Fruit fly (Drosophila melanogaster) Kc167 (cell line): ENCODE results near the gene TfIIEbeta.
A peak's percentile ranks its signal among the peaks of the same experiment; 100 is the strongest.

ENCODE experiments used
- Myc ChIP-seq: fragments of >200 bp; optimal IDR thresholded peaks from 2 replicates; lab custom pipeline; 2017; ENCODE audit warnings: missing external identifiers
- Sin3A ChIP-seq: fragments of >200 bp; optimal IDR thresholded peaks from 2 replicates; lab custom pipeline; 2018; ENCODE audit warnings: missing external identifiers
- h ChIP-seq: fragments of >200 bp; optimal IDR thresholded peaks from 3 replicates; lab custom pipeline; 2018; ENCODE audit warnings: missing external identifiers
- insv ChIP-seq: fragments of >200 bp; optimal IDR thresholded peaks from 3 replicates; lab custom pipeline; 2018; ENCODE audit warnings: missing external identifiers
- psq ChIP-seq: fragments of >200 bp; optimal IDR thresholded peaks from 2 replicates; lab custom pipeline; 2017; ENCODE audit warnings: missing external identifiers
- ttk ChIP-seq: sonication (Bioruptor generic); optimal IDR thresholded peaks from 2 replicates; lab custom pipeline; 2017; ENCODE audit warnings: missing external identifiers

Gene TfIIEbeta

DNA sequence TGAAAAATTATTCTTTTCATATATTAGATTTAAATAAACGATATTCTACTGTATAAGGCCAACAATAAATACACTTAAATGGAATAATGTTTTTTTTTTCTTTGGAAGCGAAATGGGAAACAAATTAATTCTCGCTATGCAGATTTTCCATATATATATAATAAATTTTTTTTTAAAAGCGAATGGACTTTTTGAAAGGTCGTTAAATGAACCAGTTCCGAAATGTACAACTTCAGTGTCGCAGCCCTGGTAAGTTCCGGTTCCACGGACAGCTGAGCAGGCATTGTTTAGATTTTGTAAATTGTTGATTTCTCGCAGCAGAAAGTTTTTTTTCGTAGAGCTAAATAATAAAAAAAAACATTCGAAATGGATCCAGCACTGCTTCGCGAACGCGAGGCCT is at the start of gene TfIIEbeta:
Gene TfIIEbeta (plus strand): TSS at position 255 of the 400 bp plus-strand sequence.
- TF ChIP-seq insv (lab: Kevin White, UChicago) (no peak), ttk (lab: Kevin White, UChicago) (no peak), psq (lab: Kevin White, UChicago) (no peak), h (lab: Kevin White, UChicago) (no peak)

DNA sequence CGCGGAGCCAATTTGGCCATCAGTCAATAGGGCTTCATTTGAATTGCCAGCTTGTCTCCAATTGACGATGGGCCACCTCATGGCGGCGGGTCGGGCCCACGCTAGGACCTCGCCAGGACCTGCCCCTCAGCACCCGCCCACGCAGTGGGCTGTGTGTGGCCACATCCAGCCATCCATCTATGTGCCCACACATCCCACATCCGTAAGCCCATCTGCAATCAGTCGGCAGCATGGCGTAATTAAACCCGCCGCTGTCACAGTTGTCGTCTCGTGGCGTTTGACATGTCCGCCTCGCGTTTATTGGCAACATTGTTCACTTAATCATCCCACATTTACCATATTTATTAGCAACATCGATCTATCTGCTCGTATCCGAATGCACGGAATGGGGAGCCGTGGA is 48.6 kb upstream of the TfIIEbeta start:
- TF ChIP-seq Sin3A (lab: Kevin White, UChicago) (no peak), h (lab: Kevin White, UChicago) (no peak), ttk (lab: Kevin White, UChicago) (no peak)

DNA sequence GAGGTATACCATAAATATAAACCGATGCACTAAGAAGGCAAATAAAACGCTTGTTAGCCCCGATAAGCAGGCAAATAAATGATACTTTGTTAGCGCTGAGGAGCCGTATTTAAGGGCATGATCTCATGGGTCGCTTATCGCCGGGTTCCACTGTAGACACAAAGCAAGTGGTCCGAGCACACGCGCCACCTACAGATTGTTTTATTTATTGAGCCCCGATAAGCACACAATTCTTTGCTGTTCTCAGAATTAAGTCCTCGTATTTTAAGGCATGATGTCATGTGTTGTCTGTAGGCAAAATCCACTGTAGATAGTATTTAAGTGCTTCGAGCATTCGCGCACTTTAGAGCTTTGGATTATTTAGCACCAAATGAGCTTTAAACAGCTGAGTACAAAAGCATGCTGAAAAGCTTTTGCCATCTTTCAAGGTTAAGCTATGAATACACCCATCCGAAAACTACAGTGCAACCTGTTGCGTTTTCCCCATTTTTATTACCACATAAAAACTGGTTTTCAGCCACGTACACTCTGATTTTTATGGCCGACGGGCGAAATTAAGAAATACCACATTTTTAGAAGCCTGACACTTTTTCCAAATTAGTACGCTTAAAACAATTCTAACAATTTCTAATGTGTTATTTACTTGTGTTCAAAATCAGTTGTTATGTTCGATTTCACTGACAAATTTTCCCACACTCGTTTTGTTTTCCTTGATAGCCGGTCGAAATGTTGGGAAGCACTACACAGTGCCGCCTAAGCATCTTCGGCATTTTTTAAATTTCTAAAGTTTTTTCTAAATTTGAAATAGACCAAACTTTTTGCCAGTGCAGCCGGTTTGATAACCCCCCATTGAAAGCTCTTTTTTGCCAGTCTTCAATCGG is 47.2 kb upstream of the TfIIEbeta start, which contains the start of gene Sqor:
Gene Sqor (plus strand): TSS at position 732 of the 881 bp plus-strand sequence.
- TF ChIP-seq ttk (lab: Kevin White, UChicago) (no peak), Myc (lab: Kevin White, UChicago) (no peak), Sin3A (lab: Kevin White, UChicago) (no peak)

DNA sequence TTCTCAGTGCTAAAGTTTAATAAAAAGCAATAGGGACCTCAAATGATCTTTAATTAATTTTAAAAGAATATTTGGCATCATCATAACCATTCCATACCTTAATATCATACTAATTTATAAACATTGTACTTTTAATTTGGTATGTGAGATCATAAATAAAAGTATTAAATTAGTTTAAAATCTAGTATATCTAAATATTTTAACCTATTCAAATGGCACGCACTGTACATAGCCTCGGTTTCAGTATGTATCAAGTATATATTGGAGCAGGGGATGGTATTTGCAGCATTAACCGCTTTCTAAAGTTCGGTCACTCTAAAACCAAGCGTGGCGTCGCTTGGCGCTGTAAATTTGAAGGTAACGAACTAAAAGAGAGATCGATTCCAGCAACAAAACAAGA is 44.4 kb upstream of the TfIIEbeta start, which contains the start of gene pav:
Gene pav (plus strand): TSS at position 307 of the 400 bp plus-strand sequence.
- TF ChIP-seq insv (lab: Kevin White, UChicago) (no peak), psq (lab: Kevin White, UChicago) (no peak), Sin3A (lab: Kevin White, UChicago) (no peak), h (lab: Kevin White, UChicago) (no peak), ttk (lab: Kevin White, UChicago) (no peak), Myc (lab: Kevin White, UChicago) (no peak)

DNA sequence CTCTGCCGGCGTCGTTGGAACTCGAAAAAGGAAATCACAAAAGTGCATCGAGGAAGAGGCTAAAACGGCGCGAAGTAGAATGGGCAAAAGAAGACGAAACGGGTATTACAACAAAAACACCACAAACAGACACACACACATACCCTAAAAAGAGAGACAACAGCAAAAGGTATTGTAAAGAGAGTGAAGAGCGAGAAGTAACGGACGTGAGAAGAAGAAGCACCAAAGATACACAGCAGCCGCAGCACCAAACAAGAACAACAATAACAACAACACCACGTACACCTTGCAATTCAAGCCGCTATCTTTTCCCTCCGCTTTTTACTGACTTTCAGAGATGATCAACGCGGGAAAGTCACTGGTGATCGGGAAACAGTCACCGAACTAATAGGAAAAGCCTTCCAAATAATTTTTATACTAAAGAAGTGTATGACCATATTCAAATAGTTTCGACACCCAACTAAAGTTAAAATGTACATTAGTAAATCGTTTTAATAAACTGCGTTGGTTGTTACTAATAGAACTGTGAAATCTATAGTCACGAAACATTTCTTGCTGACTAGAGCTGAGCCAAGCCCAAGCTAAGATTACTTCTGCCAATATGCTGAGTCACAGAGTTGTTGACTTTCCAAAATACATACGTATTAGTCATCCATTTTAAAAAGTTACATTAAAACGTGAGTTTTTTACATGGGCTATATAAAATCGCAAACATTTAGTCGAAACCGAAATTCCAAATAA is 34.5 kb upstream of the TfIIEbeta start:
- no peak for TF ChIP-seq h (lab: Kevin White, UChicago)
- TF ChIP-seq ttk (lab: Kevin White, UChicago) = no peak
- TF ChIP-seq Sin3A (lab: Kevin White, UChicago) = no peak
- no peak for TF ChIP-seq insv (lab: Kevin White, UChicago)
- no peak for TF ChIP-seq Myc (lab: Kevin White, UChicago)
- no peak for TF ChIP-seq psq (lab: Kevin White, UChicago)

DNA sequence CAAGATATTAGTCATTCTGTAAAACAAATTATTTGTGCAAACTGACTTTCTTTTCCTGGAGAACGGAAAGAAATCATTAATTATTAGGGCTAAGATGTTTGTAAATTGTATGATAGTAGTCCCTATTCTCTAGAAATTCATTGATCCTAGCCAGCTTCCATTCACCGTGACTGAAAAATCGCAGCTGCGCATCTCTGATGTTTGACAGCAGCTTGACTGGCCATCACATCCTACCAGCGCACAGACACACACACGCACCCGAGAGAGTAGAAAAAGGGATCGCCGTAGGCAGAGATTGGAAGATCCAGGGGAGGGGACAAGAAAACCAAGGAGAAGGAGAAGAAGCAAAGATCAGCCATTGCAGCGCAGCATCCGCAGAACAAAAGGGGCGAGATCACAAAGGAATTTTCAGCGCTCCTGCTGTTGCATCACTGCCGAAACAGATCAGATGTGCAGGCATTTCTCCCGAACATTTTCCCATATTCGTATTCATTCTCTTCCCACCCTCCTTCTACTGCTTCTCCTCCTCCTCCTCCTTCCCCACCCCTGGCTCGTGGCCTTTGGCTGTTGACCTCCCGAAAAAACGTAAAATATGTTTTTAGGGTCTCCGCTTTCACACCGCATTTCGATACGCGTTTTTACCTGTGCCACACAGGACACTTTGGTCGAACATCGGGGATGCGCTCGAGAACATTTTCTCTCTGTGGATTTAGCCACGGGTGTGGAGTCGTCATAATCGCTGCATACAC is 33.8 kb upstream of the TfIIEbeta start:
- TF ChIP-seq Myc (lab: Kevin White, UChicago) (no peak), Sin3A (lab: Kevin White, UChicago) (no peak), insv (lab: Kevin White, UChicago) (no peak), ttk (lab: Kevin White, UChicago) (no peak)

DNA sequence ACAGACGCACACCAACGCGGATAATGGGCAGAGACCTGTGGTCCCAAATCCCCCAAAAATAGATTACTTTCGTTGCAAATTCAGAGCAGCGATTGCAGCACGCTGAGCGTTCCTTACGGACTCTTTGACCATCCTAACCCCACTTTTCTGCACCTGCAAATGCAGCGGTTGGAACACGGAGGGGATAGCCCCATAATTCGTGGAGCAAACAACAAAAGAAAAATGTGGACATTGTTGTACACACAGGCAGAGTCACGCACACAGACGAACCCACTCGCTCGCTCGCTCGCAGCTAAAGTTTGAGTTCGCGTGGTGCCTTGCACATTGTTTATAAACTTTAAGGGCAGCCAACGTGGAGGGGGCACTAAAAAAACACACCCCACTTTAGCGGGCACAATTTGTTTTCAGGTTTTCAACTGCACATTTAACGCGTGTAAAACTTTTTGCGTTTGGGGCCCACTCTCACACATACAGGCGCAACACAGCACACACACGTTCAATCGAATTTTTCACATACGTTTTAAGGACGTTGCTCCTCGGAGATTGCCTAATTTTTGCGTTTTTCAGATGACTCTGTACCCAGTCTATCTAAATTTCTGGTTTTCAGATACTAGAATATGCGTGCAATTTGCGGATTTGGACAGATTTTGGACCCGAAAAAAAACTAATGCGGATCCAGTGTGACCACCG is 33.1 kb upstream of the TfIIEbeta start:
- TF ChIP-seq psq (lab: Kevin White, UChicago) (no peak), h (lab: Kevin White, UChicago) (no peak), insv (lab: Kevin White, UChicago) (no peak), ttk (lab: Kevin White, UChicago) (no peak), Myc (lab: Kevin White, UChicago) (no peak), Sin3A (lab: Kevin White, UChicago) (no peak)

DNA sequence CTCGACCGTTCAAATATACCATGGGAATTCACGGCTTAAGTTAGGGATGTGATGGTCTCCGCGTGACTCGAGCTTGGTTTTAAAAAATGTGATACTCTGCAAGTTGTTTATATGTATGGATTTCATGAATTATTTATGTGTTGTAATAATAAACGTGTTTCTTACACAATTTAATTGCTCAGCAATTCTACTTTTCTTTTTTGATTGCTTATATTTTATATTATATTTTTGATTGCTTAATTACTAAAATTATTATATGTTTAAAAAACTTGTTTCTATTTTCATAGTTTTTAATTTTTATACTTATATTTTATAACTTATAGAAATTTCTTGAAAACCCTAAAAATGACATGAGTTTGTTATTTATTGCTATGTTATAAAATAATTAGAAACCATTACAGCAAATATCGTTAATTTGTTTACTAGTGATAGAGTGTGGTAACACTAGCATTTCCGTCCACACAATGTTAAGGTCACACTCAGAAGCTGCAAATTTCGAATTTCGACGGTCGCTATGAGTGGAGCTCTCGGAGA is 32.5 kb upstream of the TfIIEbeta start, which contains the start of the genes ago and CG1265:
Gene ago (minus strand): TSS at position 6 of the 534 bp plus-strand sequence.
Gene CG1265 (plus strand): TSS at position 476 of the 534 bp plus-strand sequence.
- TF ChIP-seq Sin3A (lab: Kevin White, UChicago) = peak; percentile 30
- no peak for TF ChIP-seq ttk (lab: Kevin White, UChicago)
- TF ChIP-seq insv (lab: Kevin White, UChicago) = no peak

DNA sequence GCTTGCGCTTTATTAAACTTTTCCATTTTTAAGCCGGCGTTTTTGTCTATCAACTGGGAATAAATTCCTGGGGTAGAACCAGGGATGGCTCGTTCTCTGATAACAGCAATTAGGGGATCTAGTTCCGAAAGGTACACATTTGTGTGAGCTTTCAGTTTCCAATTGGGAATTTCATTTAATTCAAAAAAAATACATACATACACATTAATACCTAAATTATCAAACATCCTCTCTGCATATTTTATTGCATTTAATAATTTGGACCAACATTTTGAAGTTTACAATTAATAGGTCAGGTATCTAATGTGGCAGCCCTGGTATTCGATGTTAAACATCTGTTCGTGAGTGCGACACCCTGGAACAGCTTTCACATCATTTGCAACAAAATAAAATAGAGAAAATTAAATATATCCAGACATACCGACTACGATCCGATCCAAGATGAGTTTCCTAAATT is 27.7 kb upstream of the TfIIEbeta start, which contains the start of the genes CG15011 and CG1309:
Gene CG15011 (minus strand): TSS at position 51 of the 457 bp plus-strand sequence.
Gene CG1309 (plus strand): TSS at position 329 of the 457 bp plus-strand sequence.
- TF ChIP-seq Myc (lab: Kevin White, UChicago) (no peak), insv (lab: Kevin White, UChicago) (no peak), psq (lab: Kevin White, UChicago) (no peak), ttk (lab: Kevin White, UChicago) (no peak), Sin3A (lab: Kevin White, UChicago) (no peak), h (lab: Kevin White, UChicago) (no peak)

DNA sequence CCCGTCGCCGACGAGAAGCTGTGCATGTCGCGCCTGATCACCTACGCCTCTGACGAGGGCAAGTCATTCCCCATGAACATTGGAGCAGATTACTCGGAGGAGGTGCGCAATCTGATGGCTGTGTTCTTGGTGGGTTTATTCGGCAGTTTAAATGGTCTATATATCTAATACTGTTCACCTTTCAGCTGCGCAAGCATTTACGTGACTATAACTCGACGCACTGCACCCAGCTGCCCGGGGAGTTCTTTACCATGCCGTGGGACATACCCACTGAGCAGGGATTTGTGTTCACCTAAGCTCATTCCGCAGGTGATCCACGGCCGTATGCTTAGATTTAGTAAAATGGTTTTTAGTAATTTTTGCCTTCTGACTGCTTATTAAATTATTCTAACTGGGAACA is 25.7 kb upstream of the TfIIEbeta start:
- TF ChIP-seq Myc (lab: Kevin White, UChicago) = no peak
- no peak for TF ChIP-seq insv (lab: Kevin White, UChicago)
- TF ChIP-seq ttk (lab: Kevin White, UChicago) = no peak
- no peak for TF ChIP-seq h (lab: Kevin White, UChicago)
- no peak for TF ChIP-seq psq (lab: Kevin White, UChicago)
- no peak for TF ChIP-seq Sin3A (lab: Kevin White, UChicago)
